Worm (Caenorhabditis elegans) whole organism, L2 larva: ENCODE data around the gene cox-5A.

Experiments used
- Y55F3AM.14 ChIP-seq: fragments of 200-800 bp; sonication (Bioruptor generic); optimal IDR thresholded peaks from 2 replicates; lab custom pipeline; 2018; ENCODE audit warnings: mild to moderate bottlenecking, missing genetic modification characterization, missing compliant biosample characterization
- dmd-4 ChIP-seq: sonication (generic microtip); optimal IDR thresholded peaks from 2 replicates; lab custom pipeline; 2017; ENCODE audit warnings: missing biosample characterization, missing genetic modification characterization
- lin-13 ChIP-seq: fragments of 150-350 bp; optimal IDR thresholded peaks from 2 replicates; lab custom pipeline; 2014; ENCODE audit warnings: missing biosample characterization, missing genetic modification reagents, missing genetic modification characterization
- mdl-1 ChIP-seq, 2 experiments: fragments of 150-350 bp in 1 of 2; sonication (generic microtip) in 1 of 2; optimal IDR thresholded peaks; 2 replicates each; lab custom pipeline; 2017; ENCODE audit warnings: missing biosample characterization in 2 of 2, missing genetic modification characterization in 2 of 2
- nhr-23 ChIP-seq: fragments of 150-350 bp; optimal IDR thresholded peaks from 2 replicates; lab custom pipeline; 2014; ENCODE audit warnings: missing biosample characterization, missing genetic modification reagents, missing genetic modification characterization
- unc-39 ChIP-seq: fragments of 150-350 bp; optimal IDR thresholded peaks from 2 replicates; lab custom pipeline; 2014; ENCODE audit warnings: missing biosample characterization, missing genetic modification characterization
- ztf-4 ChIP-seq: fragments of 150-350 bp; optimal IDR thresholded peaks from 2 replicates; lab custom pipeline; 2014; ENCODE audit warnings: missing biosample characterization, missing genetic modification characterization

DNA sequence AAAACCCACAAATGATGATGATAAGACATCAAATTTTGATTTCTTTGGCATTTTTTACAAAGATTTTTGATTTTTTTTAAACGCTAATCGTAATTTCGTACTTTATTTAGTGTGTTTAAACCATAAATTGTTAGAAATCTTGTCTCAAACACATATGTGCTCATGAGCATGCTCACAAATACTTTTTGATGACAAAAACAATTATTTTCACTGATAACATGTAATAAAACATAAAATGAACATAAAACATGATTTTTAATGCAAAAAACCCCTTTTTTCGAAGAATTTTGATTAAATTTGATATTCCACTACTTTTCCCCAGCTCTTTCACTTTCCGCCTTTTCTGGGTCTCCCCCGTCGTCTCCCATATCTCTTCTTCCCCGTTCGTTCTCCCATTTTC is 27.5 kb downstream of the cox-5A start:
- no peak for TF ChIP-seq ztf-4 (tag; lab: Kevin White, UChicago)
- TF ChIP-seq lin-13 (GFP tag; lab: Kevin White, UChicago), result no peak
- no peak for TF ChIP-seq Y55F3AM.14 (GFP tag; lab: Kevin White, UChicago)
- TF ChIP-seq unc-39 (tag; lab: Kevin White, UChicago), result no peak
- TF ChIP-seq mdl-1 (tag; optimal IDR thresholded peaks at IDR 0.05; lab: Kevin White, UChicago), result no peak
- TF ChIP-seq nhr-23 (tag; lab: Kevin White, UChicago), result no peak
- no peak for TF ChIP-seq dmd-4 (tag; lab: Kevin White, UChicago)
